Worm (Caenorhabditis elegans) whole organism, early embryonic: ENCODE measurements around the gene T01G5.6.

ENCODE experiments used
- ama-1 ChIP-seq: fragments of 150-350 bp; optimal IDR thresholded peaks from 2 replicates; lab custom pipeline; 2014
- hmg-4 ChIP-seq: fragments of 200-800 bp; sonication (Bioruptor generic); optimal IDR thresholded peaks from 2 replicates; lab custom pipeline; 2018; ENCODE audit warnings: mild to moderate bottlenecking, missing genetic modification characterization, missing compliant biosample characterization
- hnd-1 ChIP-seq: sonication (generic microtip); optimal IDR thresholded peaks from 2 replicates; lab custom pipeline; 2016; ENCODE audit warnings: missing genetic modification characterization, missing compliant biosample characterization
- tbx-11 ChIP-seq: fragments of 200-800 bp; sonication (Bioruptor generic); IDR thresholded peaks from 2 replicates; pipeline ENCODE4 v1.3.6; 2022; ENCODE audit warnings: missing genetic modification characterization, missing compliant biosample characterization

- TF ChIP-seq tbx-11 (GFP tag; lab: Robert Waterston, UW) (no peak), hmg-4 (no peak), hnd-1 (tag; lab: Kevin White, UChicago) (no peak), ama-1 (lab: Kevin White, UChicago) (no peak)
Observed at ce11 chrV:15109260-15109659, 4.6 kb downstream of the T01G5.6 start, which contains the start of gene Y75B12A.2.
